Worm (Caenorhabditis elegans) whole organism, mixed stage, embryonic: ENCODE measurements around the gene Y62E10A.23.
A peak's percentile ranks its signal among the peaks of the same experiment; 100 is the strongest.

ENCODE experiments used
- nhr-237 ChIP-seq: fragments of 150-350 bp; optimal IDR thresholded peaks from 2 replicates; lab custom pipeline; 2014; ENCODE audit warnings: missing biosample characterization, missing genetic modification characterization
- pha-4 ChIP-seq: fragments of 150-350 bp; optimal IDR thresholded peaks from 2 replicates; lab custom pipeline; 2018; ENCODE audit warnings: missing biosample characterization, missing genetic modification reagents, missing genetic modification characterization
- snpc-4 ChIP-seq: fragments of 150-350 bp; optimal IDR thresholded peaks from 2 replicates; lab custom pipeline; 2014; ENCODE audit warnings: missing biosample characterization, missing genetic modification characterization
- sptf-1 ChIP-seq: sonication (generic microtip); optimal IDR thresholded peaks from 2 replicates; lab custom pipeline; 2017; ENCODE audit warnings: mild to moderate bottlenecking, missing genetic modification characterization, moderate library complexity, missing compliant biosample characterization
- unc-39 ChIP-seq: fragments of 150-350 bp; optimal IDR thresholded peaks from 2 replicates; lab custom pipeline; 2014; ENCODE audit warnings: missing biosample characterization, missing genetic modification characterization

DNA sequence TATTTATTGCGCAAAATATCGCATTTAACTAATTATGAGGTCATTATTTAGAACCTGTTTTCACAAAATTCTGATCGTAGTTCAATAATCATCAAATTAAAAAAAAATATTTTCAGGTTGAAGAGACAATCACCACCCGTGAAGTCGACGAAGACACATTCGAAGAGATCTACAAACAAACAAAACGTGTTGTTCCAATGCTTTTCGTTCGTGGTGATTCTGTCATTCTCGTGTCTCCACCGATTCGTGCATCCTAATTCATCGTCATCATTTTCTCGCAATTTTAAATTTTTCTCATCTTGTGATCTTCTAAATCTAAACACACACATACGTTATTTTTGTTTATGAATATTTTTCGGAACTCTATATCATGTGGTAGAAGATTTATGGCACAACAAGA, 2.7 kb downstream of the Y62E10A.23 start:
- TF ChIP-seq pha-4: no peak
- TF ChIP-seq sptf-1: no peak
- peak; percentile 3 for TF ChIP-seq nhr-237 (tag; lab: Kevin White, UChicago)
- TF ChIP-seq unc-39: no peak
- TF ChIP-seq snpc-4 (tag; lab: Kevin White, UChicago): no peak
